Worm (Caenorhabditis elegans) whole organism, late embryonic: ENCODE data around the gene nlp-25.

Source experiments
- C08G9.2 ChIP-seq: sonication (generic microtip); optimal IDR thresholded peaks from 2 replicates; lab custom pipeline; 2016; ENCODE audit warnings: mild to moderate bottlenecking, missing genetic modification characterization, moderate library complexity, missing compliant biosample characterization
- ceh-2 ChIP-seq: sonication (generic microtip); optimal IDR thresholded peaks from 2 replicates; lab custom pipeline; 2016; ENCODE audit warnings: missing genotype, missing genetic modification characterization, missing compliant biosample characterization
- elt-4 ChIP-seq: sonication (generic microtip); optimal IDR thresholded peaks from 2 replicates; lab custom pipeline; 2016; ENCODE audit warnings: missing genetic modification characterization, missing compliant biosample characterization
- pha-4 ChIP-seq: fragments of 150-350 bp; optimal IDR thresholded peaks from 2 replicates; lab custom pipeline; 2018; ENCODE audit warnings: missing biosample characterization, missing genetic modification reagents, missing genetic modification characterization
- tbx-2 ChIP-seq: sonication (generic microtip); optimal IDR thresholded peaks from 2 replicates; lab custom pipeline; 2016; ENCODE audit warnings: missing genetic modification characterization, missing compliant biosample characterization
- tbx-7 ChIP-seq: sonication (generic microtip); optimal IDR thresholded peaks from 2 replicates; lab custom pipeline; 2016; ENCODE audit warnings: missing genotype, missing genetic modification characterization, missing compliant biosample characterization

DNA sequence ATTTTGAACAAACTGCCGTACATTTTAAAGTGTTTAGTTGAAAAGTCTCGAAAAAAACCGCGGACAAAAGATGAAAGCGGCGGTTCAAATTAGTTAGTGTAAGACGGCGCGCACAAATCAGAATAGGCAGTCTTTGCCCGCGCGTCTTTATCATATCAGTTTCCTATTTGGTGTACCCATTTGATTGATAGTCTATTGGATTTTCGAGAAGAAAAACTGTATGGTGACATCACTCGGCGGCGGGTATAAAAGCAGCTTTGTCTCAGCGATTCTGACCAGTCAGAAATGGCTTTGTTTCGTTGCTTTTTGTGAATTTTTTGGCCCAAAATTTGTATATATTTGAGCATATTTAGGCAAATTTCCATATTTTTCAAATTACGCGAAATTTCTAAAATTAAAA lies 2.7 kb downstream of the nlp-25 start:
- TF ChIP-seq tbx-7 (tag; lab: Kevin White, UChicago) (no peak), pha-4 (tag; lab: Kevin White, UChicago) (no peak), tbx-2 (no peak), elt-4 (no peak), ceh-2 (no peak), C08G9.2 (tag; lab: Kevin White, UChicago) (no peak)
